Worm (Caenorhabditis elegans) whole organism, L3 larva: ENCODE measurements around the gene twf-2.

Experiments used
- ama-1 ChIP-seq: fragments of 150-350 bp; optimal IDR thresholded peaks from 2 replicates; lab custom pipeline; 2018
- ceh-16 ChIP-seq: sonication (generic microtip); optimal IDR thresholded peaks from 2 replicates; lab custom pipeline; 2017; ENCODE audit warnings: missing biosample characterization, missing genetic modification characterization
- ceh-82 ChIP-seq: fragments of 150-350 bp; optimal IDR thresholded peaks from 2 replicates; lab custom pipeline; 2014; ENCODE audit warnings: missing biosample characterization, missing genetic modification characterization
- egl-27 ChIP-seq: sonication (generic microtip); optimal IDR thresholded peaks from 4 replicates; lab custom pipeline; 2017; ENCODE audit warnings: missing biosample characterization, missing genetic modification reagents, missing genetic modification characterization
- elt-3 ChIP-seq, 3 experiments: fragments of 150-350 bp in 1 of 3; sonication (generic microtip) in 2 of 3; optimal IDR thresholded peaks; 2 replicates in 2 of 3; 4 replicates in 1 of 3; lab custom pipeline; 2014 to 2017; ENCODE audit warnings: missing biosample characterization in 3 of 3, missing genetic modification characterization in 3 of 3
- fos-1 ChIP-seq: fragments of 150-350 bp; optimal IDR thresholded peaks from 2 replicates; lab custom pipeline; 2014; ENCODE audit warnings: missing biosample characterization, missing genetic modification characterization
- lin-15B ChIP-seq: fragments of 150-350 bp; optimal IDR thresholded peaks from 2 replicates; lab custom pipeline; 2014; ENCODE audit warnings: missing biosample characterization, missing genetic modification characterization
- snpc-4 ChIP-seq: fragments of 150-350 bp; optimal IDR thresholded peaks from 2 replicates; lab custom pipeline; 2014; ENCODE audit warnings: missing biosample characterization, missing genetic modification characterization
- unc-39 ChIP-seq: sonication (generic microtip); optimal IDR thresholded peaks from 4 replicates; lab custom pipeline; 2017; ENCODE audit warnings: missing biosample characterization, missing genetic modification characterization
- zag-1 ChIP-seq: fragments of 150-350 bp; optimal IDR thresholded peaks from 2 replicates; lab custom pipeline; 2014; ENCODE audit warnings: missing biosample characterization, missing genetic modification characterization

DNA sequence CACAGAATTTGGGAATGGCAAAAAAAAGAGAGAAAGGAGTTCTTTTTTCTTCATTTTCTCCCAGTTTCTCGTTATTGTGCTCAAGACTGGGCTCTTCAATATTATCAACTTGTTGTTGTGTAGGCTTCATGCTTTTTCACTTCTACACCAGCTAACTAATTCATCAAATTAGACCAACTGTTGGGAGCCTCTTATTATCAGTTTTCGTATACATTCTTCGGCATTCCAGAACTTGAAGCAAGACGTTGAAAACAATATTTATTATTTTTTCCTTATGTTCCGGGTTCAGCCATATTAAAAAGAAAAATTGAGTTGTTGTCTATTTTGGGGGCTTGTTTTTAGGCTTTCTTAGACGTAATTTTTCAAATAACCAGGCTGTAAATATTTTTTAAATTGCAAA, 36.9 kb downstream of the twf-2 start:
- TF ChIP-seq egl-27 (tag; lab: Kevin White, UChicago), result no peak
- no peak for TF ChIP-seq ceh-16
- TF ChIP-seq fos-1, result no peak
- no peak for TF ChIP-seq unc-39 (tag; lab: Kevin White, UChicago)
- no peak for TF ChIP-seq lin-15B (tag; lab: Kevin White, UChicago)
- TF ChIP-seq snpc-4 (tag; lab: Kevin White, UChicago), result no peak
- TF ChIP-seq ceh-82 (tag; lab: Kevin White, UChicago), result no peak
- no peak for TF ChIP-seq zag-1 (tag; lab: Kevin White, UChicago)
- TF ChIP-seq ama-1 (lab: Kevin White, UChicago), result no peak
- no peak for TF ChIP-seq elt-3 (tag; optimal IDR thresholded peaks at IDR 0.05; lab: Kevin White, UChicago)
